Fruit fly (Drosophila melanogaster) whole organism, embryonic: ENCODE results near the gene CG32192.

Source experiments
- ATbp ChIP-seq: fragments of 200-800 bp; sonication (Bioruptor generic); optimal IDR thresholded peaks from 2 replicates; lab custom pipeline; 2017; ENCODE audit warnings: missing biosample characterization, mild to moderate bottlenecking, missing genetic modification characterization, missing genetic modification reagents
- Asciz ChIP-seq: fragments of 200-800 bp; sonication (Bioruptor generic); optimal IDR thresholded peaks from 2 replicates; lab custom pipeline; 2017; ENCODE audit warnings: missing biosample characterization, mild to moderate bottlenecking, missing genetic modification characterization, missing genetic modification reagents
- C15 ChIP-seq: fragments of 200-800 bp; sonication (Bioruptor generic); IDR thresholded peaks from 3 replicates; pipeline ENCODE4 v1.3.6; 2022; ENCODE audit warnings: missing biosample characterization, missing genetic modification characterization
- CG10979 ChIP-seq: fragments of 200-800 bp; sonication (Bioruptor generic); optimal IDR thresholded peaks from 2 replicates; lab custom pipeline; 2018; ENCODE audit warnings: missing biosample characterization, mild to moderate bottlenecking, missing genetic modification characterization, moderate library complexity
- CG12071 ChIP-seq: fragments of 200-800 bp; sonication (Bioruptor generic); optimal IDR thresholded peaks from 3 replicates; lab custom pipeline; 2018; ENCODE audit warnings: missing biosample characterization, mild to moderate bottlenecking, missing genetic modification characterization
- CG12942 ChIP-seq: fragments of 200-800 bp; sonication (Bioruptor generic); optimal IDR thresholded peaks from 3 replicates; lab custom pipeline; 2016; ENCODE audit warnings: missing biosample characterization, missing genetic modification characterization
- CG14014 ChIP-seq: fragments of 200-800 bp; sonication (Bioruptor generic); IDR thresholded peaks from 2 replicates; pipeline ENCODE4 v1.3.6; 2022; ENCODE audit warnings: missing biosample characterization, missing genetic modification characterization
- CG14710 ChIP-seq: fragments of 200-800 bp; sonication (Bioruptor generic); optimal IDR thresholded peaks from 3 replicates; lab custom pipeline; 2019; ENCODE audit warnings: missing biosample characterization, mild to moderate bottlenecking, missing genetic modification characterization, moderate library complexity
- CG17912 ChIP-seq: fragments of 200-800 bp; sonication (Bioruptor generic); optimal IDR thresholded peaks from 2 replicates; lab custom pipeline; 2018; ENCODE audit warnings: missing biosample characterization, mild to moderate bottlenecking, missing genetic modification characterization
- CG18262 ChIP-seq: fragments of 200-800 bp; optimal IDR thresholded peaks from 3 replicates; lab custom pipeline; 2019; ENCODE audit warnings: missing biosample characterization, mild to moderate bottlenecking, missing genetic modification characterization, moderate library complexity
- CG2875 ChIP-seq: fragments of 200-800 bp; sonication (Bioruptor generic); optimal IDR thresholded peaks from 2 replicates; lab custom pipeline; 2017; ENCODE audit warnings: missing biosample characterization, mild to moderate bottlenecking, missing genetic modification characterization, missing genetic modification reagents
- CG31365 ChIP-seq: fragments of 200-800 bp; sonication (Bioruptor generic); optimal IDR thresholded peaks from 2 replicates; lab custom pipeline; 2018; ENCODE audit warnings: missing biosample characterization, mild to moderate bottlenecking, missing genetic modification characterization
- CG3163 ChIP-seq: fragments of 200-800 bp; sonication (Bioruptor generic); optimal IDR thresholded peaks from 3 replicates; lab custom pipeline; 2016; ENCODE audit warnings: missing biosample characterization, missing genetic modification characterization
- CG32772 ChIP-seq: fragments of 200-800 bp; sonication (Bioruptor generic); IDR thresholded peaks from 2 replicates; pipeline ENCODE4 v1.3.6; 2022; ENCODE audit warnings: missing biosample characterization, missing genetic modification characterization
- CG3995 ChIP-seq: fragments of 200-800 bp; sonication (Bioruptor generic); optimal IDR thresholded peaks from 3 replicates; lab custom pipeline; 2016; ENCODE audit warnings: missing biosample characterization, missing genetic modification characterization
- CG4360 ChIP-seq: fragments of 200-800 bp; sonication (Bioruptor generic); IDR thresholded peaks from 2 replicates; pipeline ENCODE4 v1.3.6; 2022; ENCODE audit warnings: missing biosample characterization, missing genetic modification characterization
- CG5953 ChIP-seq: fragments of 200-800 bp; sonication (Bioruptor generic); IDR thresholded peaks from 2 replicates; pipeline ENCODE4 v1.3.6; 2022; ENCODE audit warnings: missing biosample characterization, missing genetic modification characterization
- CG6254 ChIP-seq: fragments of 200-800 bp; sonication (Bioruptor generic); optimal IDR thresholded peaks from 3 replicates; lab custom pipeline; 2017; ENCODE audit warnings: mild to moderate bottlenecking, missing biosample characterization, missing genetic modification reagents, missing genetic modification characterization
- CG6813 ChIP-seq: fragments of 200-800 bp; sonication (Bioruptor generic); optimal IDR thresholded peaks from 2 replicates; lab custom pipeline; 2017; ENCODE audit warnings: missing biosample characterization, missing genetic modification characterization, mild to moderate bottlenecking, moderate library complexity, missing genetic modification reagents
- CG8388 ChIP-seq: fragments of 200-800 bp; sonication (Bioruptor generic); optimal IDR thresholded peaks from 2 replicates; lab custom pipeline; 2019; ENCODE audit warnings: missing biosample characterization, mild to moderate bottlenecking, missing genetic modification characterization, moderate library complexity
- CG9215 ChIP-seq: fragments of 200-800 bp; sonication (Bioruptor generic); IDR thresholded peaks from 2 replicates; pipeline ENCODE4 v1.3.6; 2022; ENCODE audit warnings: missing biosample characterization, missing genetic modification characterization
- CG9727 ChIP-seq: fragments of 200-800 bp; sonication (Bioruptor generic); optimal IDR thresholded peaks from 3 replicates; lab custom pipeline; 2017; ENCODE audit warnings: missing biosample characterization, mild to moderate bottlenecking, missing genetic modification characterization
- Fer3 ChIP-seq: fragments of 200-800 bp; sonication (Bioruptor generic); optimal IDR thresholded peaks from 2 replicates; lab custom pipeline; 2018; ENCODE audit warnings: missing biosample characterization, mild to moderate bottlenecking, missing genetic modification characterization, moderate library complexity
- Gug ChIP-seq: fragments of 200-800 bp; sonication (Bioruptor generic); IDR thresholded peaks from 4 replicates; pipeline ENCODE4 v1.3.6; 2022; ENCODE audit warnings: missing biosample characterization, missing genetic modification characterization
- NFAT ChIP-seq: fragments of 200-800 bp; sonication (Bioruptor generic); IDR thresholded peaks from 2 replicates; pipeline ENCODE4 v1.3.6; 2022; ENCODE audit warnings: missing biosample characterization, missing genetic modification characterization
- NK7.1 ChIP-seq: fragments of 200-800 bp; sonication (Bioruptor generic); optimal IDR thresholded peaks from 3 replicates; lab custom pipeline; 2016; ENCODE audit warnings: missing biosample characterization, missing genetic modification characterization
- Oaz ChIP-seq: fragments of 200-800 bp; sonication (Bioruptor generic); IDR thresholded peaks from 2 replicates; pipeline ENCODE4 v1.3.6; 2022; ENCODE audit warnings: missing biosample characterization, missing genetic modification characterization
- Pdp1 ChIP-seq, 2 experiments: fragments of 200-800 bp; sonication (Bioruptor generic); optimal IDR thresholded peaks; 3 replicates each; lab custom pipeline; 2016; ENCODE audit warnings: missing biosample characterization in 2 of 2, missing genetic modification characterization in 2 of 2, mild to moderate bottlenecking in 1 of 2, moderate library complexity in 1 of 2
- Side ChIP-seq: fragments of 200-800 bp; sonication (Bioruptor generic); optimal IDR thresholded peaks from 2 replicates; lab custom pipeline; 2016; ENCODE audit warnings: missing biosample characterization, missing genetic modification characterization
- Sin3A ChIP-seq: fragments of >200 bp; optimal IDR thresholded peaks from 2 replicates; lab custom pipeline; 2018
- Spps ChIP-seq: fragments of 200-800 bp; sonication (Bioruptor generic); optimal IDR thresholded peaks from 2 replicates; lab custom pipeline; 2018; ENCODE audit warnings: missing biosample characterization, mild to moderate bottlenecking, missing genetic modification characterization
- Stat92E ChIP-seq, 3 experiments: fragments of >200 bp in 2 of 3; fragments of 200-800 bp in 1 of 3; sonication (Bioruptor generic) in 1 of 3; optimal IDR thresholded peaks; 2 replicates each; lab custom pipeline; 2017 to 2019; ENCODE audit warnings: missing biosample characterization in 3 of 3, missing genetic modification characterization in 3 of 3, mild to moderate bottlenecking in 1 of 3, moderate library complexity in 1 of 3
- Trl ChIP-seq, 3 experiments: fragments of >200 bp in 2 of 3; fragments of 200-800 bp in 1 of 3; sonication (Bioruptor generic) in 1 of 3; optimal IDR thresholded peaks; 2 replicates in 1 of 3; 3 replicates in 2 of 3; lab custom pipeline; 2016 to 2017; ENCODE audit warnings: missing biosample characterization in 1 of 3, missing genetic modification characterization in 1 of 3
- ara ChIP-seq: fragments of 200-800 bp; sonication (Bioruptor generic); IDR thresholded peaks from 2 replicates; pipeline ENCODE4 v1.3.6; 2022; ENCODE audit warnings: missing biosample characterization, missing genetic modification characterization
- cato ChIP-seq: fragments of 200-800 bp; sonication (Bioruptor generic); optimal IDR thresholded peaks from 2 replicates; lab custom pipeline; 2016; ENCODE audit warnings: missing biosample characterization, missing genetic modification characterization, borderline replicate concordance
- caup ChIP-seq: fragments of 200-800 bp; sonication (Bioruptor generic); optimal IDR thresholded peaks from 3 replicates; lab custom pipeline; 2017; ENCODE audit warnings: missing biosample characterization, mild to moderate bottlenecking, missing genetic modification characterization, moderate library complexity; ENCODE audit not compliant: severe bottlenecking
- chm ChIP-seq: fragments of 200-800 bp; sonication (Bioruptor generic); IDR thresholded peaks from 2 replicates; pipeline ENCODE4 v1.3.6; 2022; ENCODE audit warnings: missing biosample characterization, missing genetic modification characterization
- danr ChIP-seq: fragments of 200-800 bp; sonication (Bioruptor generic); IDR thresholded peaks from 2 replicates; pipeline ENCODE4 v1.3.6; 2022; ENCODE audit warnings: missing biosample characterization, missing genetic modification characterization
- dmrt99B ChIP-seq: fragments of 200-800 bp; sonication (Bioruptor generic); optimal IDR thresholded peaks from 2 replicates; lab custom pipeline; 2018; ENCODE audit warnings: missing biosample characterization, mild to moderate bottlenecking, missing genetic modification characterization, moderate library complexity
- gcm ChIP-seq: fragments of 200-800 bp; sonication (Bioruptor generic); optimal IDR thresholded peaks from 2 replicates; lab custom pipeline; 2019; ENCODE audit warnings: missing biosample characterization, mild to moderate bottlenecking, missing genetic modification characterization, moderate library complexity
- insv ChIP-seq, 2 experiments: fragments of 200-800 bp; sonication (Bioruptor generic); optimal IDR thresholded peaks; 3 replicates each; lab custom pipeline; 2016 to 2018; ENCODE audit warnings: missing biosample characterization in 2 of 2, missing genetic modification characterization in 2 of 2
- lola ChIP-seq, 3 experiments: fragments of >200 bp in 2 of 3; fragments of 200-800 bp in 1 of 3; sonication (Bioruptor generic) in 1 of 3; optimal IDR thresholded peaks; 2 replicates each; lab custom pipeline; 2017 to 2019; ENCODE audit warnings: missing biosample characterization in 3 of 3, missing genetic modification characterization in 3 of 3, mild to moderate bottlenecking in 1 of 3, moderate library complexity in 1 of 3
- nerfin-1 ChIP-seq: fragments of 200-800 bp; sonication (Bioruptor generic); optimal IDR thresholded peaks from 3 replicates; lab custom pipeline; 2019; ENCODE audit warnings: missing biosample characterization, mild to moderate bottlenecking, missing genetic modification characterization, moderate library complexity
- ranshi ChIP-seq: fragments of 200-800 bp; sonication (Bioruptor generic); IDR thresholded peaks from 2 replicates; pipeline ENCODE4 v1.3.6; 2022; ENCODE audit warnings: missing biosample characterization, missing genetic modification characterization
- sc ChIP-seq, 3 experiments: fragments of >200 bp in 2 of 3; fragments of 200-800 bp in 1 of 3; sonication (Bioruptor generic) in 1 of 3; optimal IDR thresholded peaks; 2 replicates in 2 of 3; 3 replicates in 1 of 3; lab custom pipeline; 2017; ENCODE audit warnings: mild to moderate bottlenecking in 1 of 3, missing biosample characterization in 1 of 3, missing genetic modification characterization in 1 of 3, missing genetic modification reagents in 1 of 3
- scrt ChIP-seq: fragments of 200-800 bp; sonication (Bioruptor generic); optimal IDR thresholded peaks from 2 replicates; lab custom pipeline; 2018; ENCODE audit warnings: missing biosample characterization, mild to moderate bottlenecking, missing genetic modification characterization, moderate library complexity
- sisA ChIP-seq: fragments of 200-800 bp; sonication (Bioruptor generic); IDR thresholded peaks from 2 replicates; pipeline ENCODE4 v1.3.6; 2022; ENCODE audit warnings: missing biosample characterization, missing genetic modification characterization
- sr ChIP-seq: fragments of 200-800 bp; sonication (Bioruptor generic); IDR thresholded peaks from 3 replicates; pipeline ENCODE4 v1.3.6; 2022; ENCODE audit warnings: missing biosample characterization, missing genetic modification characterization
- unc-4 ChIP-seq: fragments of 200-800 bp; sonication (Bioruptor generic); IDR thresholded peaks from 2 replicates; pipeline ENCODE4 v1.3.6; 2022; ENCODE audit warnings: missing biosample characterization, missing genetic modification characterization; ENCODE audit not compliant: partially characterized antibody

Gene CG32192

DNA sequence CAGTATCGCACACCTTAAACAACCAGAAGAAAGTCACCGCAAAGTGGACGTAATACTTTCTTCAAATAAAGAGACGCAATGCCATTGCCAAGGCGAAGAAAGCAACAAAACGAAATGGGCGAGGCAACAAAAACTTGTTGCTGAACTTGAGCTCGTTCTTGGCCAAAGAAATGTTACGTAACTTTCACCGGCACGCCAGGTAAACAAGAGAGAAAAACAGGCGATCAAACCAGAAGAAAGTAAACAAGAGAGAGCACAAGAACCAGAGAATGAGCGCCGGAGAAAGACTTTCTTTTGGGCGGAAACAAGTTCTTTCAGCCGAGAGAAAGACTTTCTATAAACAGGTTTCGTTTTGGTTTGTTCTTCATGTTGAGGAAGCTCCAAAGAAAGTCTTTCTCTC is 46.8 kb upstream of the CG32192 start (continued):
- TF ChIP-seq Asciz (GFP tag; lab: Kevin White, UChicago): no peak
- TF ChIP-seq C15 (GFP tag; lab: Robert Waterston, UW): no peak
- TF ChIP-seq CG18262: peak; percentile 43
- no peak for TF ChIP-seq Fer3 (tag; lab: Kevin White, UChicago)
- no peak for TF ChIP-seq CG8388 (GFP tag; lab: Kevin White, UChicago)
- no peak for TF ChIP-seq sc (optimal IDR thresholded peaks at IDR 0.05; lab: Kevin White, UChicago)
- peak; percentile 53 for TF ChIP-seq sc (GFP tag; optimal IDR thresholded peaks at IDR 0.05; lab: Kevin White, UChicago)
- no peak for TF ChIP-seq sisA (GFP tag; lab: Robert Waterston, UW)
- TF ChIP-seq Gug: no peak
- TF ChIP-seq unc-4 (GFP tag; lab: Robert Waterston, UW): no peak
- peak; percentile 17 for TF ChIP-seq CG6813 (GFP tag; lab: Kevin White, UChicago)
- no peak for TF ChIP-seq insv (GFP tag; optimal IDR thresholded peaks at IDR 0.05; lab: Kevin White, UChicago)
- no peak for TF ChIP-seq CG31365 (tag; lab: Kevin White, UChicago)
- TF ChIP-seq CG4360: peak; percentile 37; the same call in 1 of the 2 replicates
- no peak for TF ChIP-seq cato (GFP tag; lab: Kevin White, UChicago)
- TF ChIP-seq chm: peak; percentile 45; the same call in 1 of the 2 replicates
- TF ChIP-seq CG3995 (GFP tag; lab: Kevin White, UChicago): no peak
- no peak for TF ChIP-seq CG32772 (GFP tag; lab: Robert Waterston, UW)
- TF ChIP-seq Sin3A: no peak
- TF ChIP-seq CG9727: peak; percentile 24
- no peak for TF ChIP-seq CG17912
- peak; percentile 22 for TF ChIP-seq CG6254
- TF ChIP-seq ranshi (GFP tag; lab: Robert Waterston, UW): no peak
- TF ChIP-seq CG3163: no peak
- no peak for TF ChIP-seq CG10979 (tag; lab: Kevin White, UChicago)
- no peak for TF ChIP-seq NFAT (GFP tag; lab: Robert Waterston, UW)
- TF ChIP-seq ara: peak; percentile 62; the same call in 1 of the 2 replicates
- TF ChIP-seq sr (GFP tag; lab: Robert Waterston, UW): no peak
- TF ChIP-seq ATbp (GFP tag; lab: Kevin White, UChicago): peak; percentile 17
- peak in 1 of 3 experiments; percentile 44 for TF ChIP-seq lola (GFP tag; optimal IDR thresholded peaks at IDR 0.05; lab: Kevin White, UChicago)
- TF ChIP-seq CG14710 (tag; lab: Kevin White, UChicago): peak; percentile 32
- peak in 1 of 2 experiments; percentile 94 for TF ChIP-seq Pdp1 (GFP tag; optimal IDR thresholded peaks at IDR 0.05; lab: Kevin White, UChicago)
- TF ChIP-seq Stat92E (GFP tag; optimal IDR thresholded peaks at IDR 0.05; lab: Kevin White, UChicago): no peak
- TF ChIP-seq Side (GFP tag; lab: Kevin White, UChicago): peak; percentile 8
- no peak for TF ChIP-seq nerfin-1
- TF ChIP-seq dmrt99B (tag; lab: Kevin White, UChicago): no peak
- no peak for TF ChIP-seq scrt (GFP tag; lab: Kevin White, UChicago)
- TF ChIP-seq Trl (optimal IDR thresholded peaks at IDR 0.05; lab: Kevin White, UChicago): peak; percentile 9 to 39
- no peak for TF ChIP-seq Trl (GFP tag; optimal IDR thresholded peaks at IDR 0.05; lab: Kevin White, UChicago)
- no peak for TF ChIP-seq NK7.1
- no peak for TF ChIP-seq caup (GFP tag; lab: Kevin White, UChicago)
- TF ChIP-seq CG9215: no peak
- TF ChIP-seq CG5953: no peak
- no peak for TF ChIP-seq gcm (GFP tag; lab: Kevin White, UChicago)
- no peak for TF ChIP-seq CG12071
- peak; percentile 10 for TF ChIP-seq CG2875 (GFP tag; lab: Kevin White, UChicago)
- TF ChIP-seq CG14014: no peak
- TF ChIP-seq danr (GFP tag; lab: Robert Waterston, UW): no peak
- no peak for TF ChIP-seq CG12942 (GFP tag; lab: Kevin White, UChicago)
- no peak for TF ChIP-seq Oaz (GFP tag; lab: Robert Waterston, UW)
- peak; percentile 65 for TF ChIP-seq Spps (tag; lab: Kevin White, UChicago)
